Worm (Caenorhabditis elegans) whole organism, mixed stage, embryonic: Measurements from ENCODE around the gene F44D12.16.

Experiments used
- blmp-1 ChIP-seq: fragments of 150-350 bp; optimal IDR thresholded peaks from 2 replicates; lab custom pipeline; 2014; ENCODE audit warnings: missing biosample characterization, missing genetic modification characterization
- elt-1 ChIP-seq: sonication (generic microtip); optimal IDR thresholded peaks from 2 replicates; lab custom pipeline; 2017; ENCODE audit warnings: missing genetic modification characterization, mild to moderate bottlenecking, missing compliant biosample characterization, antibody characterized with exemption, moderate library complexity, borderline replicate concordance; ENCODE audit not compliant: insufficient read depth
- elt-3 ChIP-seq: fragments of 150-350 bp; optimal IDR thresholded peaks from 2 replicates; lab custom pipeline; 2014; ENCODE audit warnings: missing biosample characterization, missing genetic modification characterization
- lsy-2 ChIP-seq: fragments of 150-350 bp; optimal IDR thresholded peaks from 2 replicates; lab custom pipeline; 2014; ENCODE audit warnings: missing biosample characterization, missing genetic modification characterization
- mab-5 ChIP-seq: fragments of 150-350 bp; optimal IDR thresholded peaks from 2 replicates; lab custom pipeline; 2014; ENCODE audit warnings: missing biosample characterization, missing genetic modification characterization
- nhr-237 ChIP-seq: fragments of 150-350 bp; optimal IDR thresholded peaks from 2 replicates; lab custom pipeline; 2014; ENCODE audit warnings: missing biosample characterization, missing genetic modification characterization
- pha-4 ChIP-seq: fragments of 150-350 bp; optimal IDR thresholded peaks from 2 replicates; lab custom pipeline; 2018; ENCODE audit warnings: missing biosample characterization, missing genetic modification reagents, missing genetic modification characterization
- unc-39 ChIP-seq: fragments of 150-350 bp; optimal IDR thresholded peaks from 2 replicates; lab custom pipeline; 2014; ENCODE audit warnings: missing biosample characterization, missing genetic modification characterization
- unc-62 ChIP-seq: fragments of 150-350 bp; optimal IDR thresholded peaks from 2 replicates; lab custom pipeline; 2014; ENCODE audit warnings: missing biosample characterization, missing genetic modification reagents, missing genetic modification characterization

DNA sequence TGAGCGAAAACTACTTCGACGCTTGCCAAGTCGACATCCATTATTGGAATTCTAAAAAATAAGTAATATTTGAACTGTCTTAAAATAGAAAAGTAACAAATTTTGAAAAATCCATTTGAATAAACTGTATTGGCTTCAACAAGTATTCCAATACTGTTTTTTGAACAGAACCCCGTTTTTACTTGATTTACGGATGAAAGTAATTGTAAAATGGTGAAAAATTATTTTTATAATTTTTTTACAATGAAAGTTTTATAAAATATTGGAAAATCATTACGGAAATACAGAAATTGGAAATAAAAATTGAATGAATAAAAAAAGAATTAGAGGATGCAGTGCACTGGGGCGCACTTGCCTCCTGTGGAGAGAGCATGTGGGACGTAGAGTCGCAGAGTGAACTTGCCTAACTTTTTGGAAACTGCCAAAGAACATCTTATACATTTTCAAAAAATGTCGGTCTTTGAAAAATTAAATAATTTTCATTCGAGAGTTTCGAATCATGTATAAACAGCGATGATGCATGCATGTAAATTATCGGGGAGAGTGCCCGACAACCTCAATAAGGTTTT, 46.6 kb upstream of the F44D12.16 start, which contains the start of gene rrp-1:
- TF ChIP-seq elt-3 (tag; lab: Kevin White, UChicago) (no peak), unc-62 (no peak), unc-39 (tag; lab: Kevin White, UChicago) (no peak), pha-4 (no peak), elt-1 (tag; lab: Kevin White, UChicago) (no peak), nhr-237 (tag; lab: Kevin White, UChicago) (no peak), lsy-2 (no peak), blmp-1 (no peak), mab-5 (no peak)
